Fruit fly (Drosophila melanogaster) whole organism, prepupa: ENCODE results near the gene bi.

Source experiments
- CG10631 ChIP-seq: fragments of 200-800 bp; sonication (Bioruptor generic); optimal IDR thresholded peaks from 2 replicates; lab custom pipeline; 2016; ENCODE audit warnings: missing biosample characterization, missing genetic modification characterization
- CG10669 ChIP-seq: fragments of 200-800 bp; sonication (Bioruptor generic); optimal IDR thresholded peaks from 3 replicates; lab custom pipeline; 2018; ENCODE audit warnings: missing biosample characterization, mild to moderate bottlenecking, missing genetic modification characterization, moderate library complexity
- CG11294 ChIP-seq: fragments of 200-800 bp; sonication (Bioruptor generic); IDR thresholded peaks from 2 replicates; pipeline ENCODE4 v1.3.6; 2022; ENCODE audit warnings: missing biosample characterization, missing genetic modification characterization
- CG15336 ChIP-seq: fragments of 200-800 bp; sonication (Bioruptor generic); IDR thresholded peaks from 2 replicates; pipeline ENCODE4 v1.3.6; 2022; ENCODE audit warnings: missing biosample characterization, missing genetic modification characterization
- CG1621 ChIP-seq: fragments of 200-800 bp; sonication (Bioruptor generic); optimal IDR thresholded peaks from 3 replicates; lab custom pipeline; 2018; ENCODE audit warnings: missing biosample characterization, mild to moderate bottlenecking, missing genetic modification characterization
- CG16779 ChIP-seq: fragments of 200-800 bp; sonication (Bioruptor generic); optimal IDR thresholded peaks from 3 replicates; lab custom pipeline; 2017; ENCODE audit warnings: missing biosample characterization, mild to moderate bottlenecking, missing genetic modification characterization
- CG31627 ChIP-seq: fragments of 200-800 bp; sonication (Bioruptor generic); optimal IDR thresholded peaks from 3 replicates; lab custom pipeline; 2016; ENCODE audit warnings: missing biosample characterization, missing genetic modification characterization
- CG3919 ChIP-seq: fragments of 200-800 bp; sonication (Bioruptor generic); optimal IDR thresholded peaks from 3 replicates; lab custom pipeline; 2016; ENCODE audit warnings: missing biosample characterization, missing genetic modification characterization
- CG6163 ChIP-seq: fragments of 200-800 bp; sonication (Bioruptor generic); IDR thresholded peaks from 3 replicates; pipeline ENCODE4 v1.3.6; 2022; ENCODE audit warnings: missing biosample characterization, missing genetic modification characterization
- CG6276 ChIP-seq: fragments of 200-800 bp; sonication (Bioruptor generic); optimal IDR thresholded peaks from 2 replicates; lab custom pipeline; 2017; ENCODE audit warnings: missing biosample characterization, mild to moderate bottlenecking, missing genetic modification characterization
- CG7368 ChIP-seq: fragments of 200-800 bp; sonication (Bioruptor generic); optimal IDR thresholded peaks from 3 replicates; lab custom pipeline; 2016; ENCODE audit warnings: missing biosample characterization, missing genetic modification characterization
- CG8119 ChIP-seq: fragments of 200-800 bp; sonication (Bioruptor generic); IDR thresholded peaks from 3 replicates; pipeline ENCODE4 v1.3.6; 2022; ENCODE audit warnings: missing biosample characterization, missing genetic modification characterization
- CG8319 ChIP-seq: fragments of 200-800 bp; sonication (Bioruptor generic); optimal IDR thresholded peaks from 3 replicates; lab custom pipeline; 2016; ENCODE audit warnings: missing biosample characterization, missing genetic modification characterization
- CG8632 ChIP-seq: fragments of 200-800 bp; sonication (Bioruptor generic); optimal IDR thresholded peaks from 3 replicates; lab custom pipeline; 2016; ENCODE audit warnings: missing biosample characterization, missing genetic modification characterization
- CG9139 ChIP-seq: fragments of 200-800 bp; sonication (Bioruptor generic); optimal IDR thresholded peaks from 3 replicates; lab custom pipeline; 2017; ENCODE audit warnings: missing biosample characterization, mild to moderate bottlenecking, missing genetic modification characterization
- Eip75B ChIP-seq: fragments of 200-800 bp; sonication (Bioruptor generic); optimal IDR thresholded peaks from 3 replicates; lab custom pipeline; 2016; ENCODE audit warnings: missing biosample characterization, missing genetic modification characterization
- Eip78C ChIP-seq: fragments of 200-800 bp; sonication (Bioruptor generic); peaks from one replicate; lab custom pipeline; 2016; ENCODE audit warnings: missing biosample characterization, missing genetic modification characterization
- Eip93F ChIP-seq: fragments of 200-800 bp; sonication (Bioruptor generic); optimal IDR thresholded peaks from 2 replicates; lab custom pipeline; 2016; ENCODE audit warnings: missing biosample characterization, mild to moderate bottlenecking, missing genetic modification characterization
- Ets21C ChIP-seq: fragments of 200-800 bp; sonication (Bioruptor generic); optimal IDR thresholded peaks from 3 replicates; lab custom pipeline; 2016; ENCODE audit warnings: missing biosample characterization, missing genetic modification characterization
- Ets96B ChIP-seq: fragments of 200-800 bp; optimal IDR thresholded peaks from 2 replicates; lab custom pipeline; 2019; ENCODE audit warnings: missing biosample characterization, mild to moderate bottlenecking, missing genetic modification characterization, moderate library complexity
- Gug ChIP-seq: fragments of 200-800 bp; sonication (Bioruptor generic); IDR thresholded peaks from 2 replicates; pipeline ENCODE4 v1.3.6; 2022; ENCODE audit warnings: missing biosample characterization, missing genetic modification characterization
- Hr38 ChIP-seq: sonication (Bioruptor generic); optimal IDR thresholded peaks from 2 replicates; lab custom pipeline; 2016; ENCODE audit warnings: missing biosample characterization, missing genetic modification characterization
- Hr39 ChIP-seq: fragments of 200-800 bp; sonication (Bioruptor generic); optimal IDR thresholded peaks from 2 replicates; lab custom pipeline; 2016; ENCODE audit warnings: missing biosample characterization, missing genetic modification characterization
- Hr4 ChIP-seq: fragments of 200-800 bp; sonication (Bioruptor generic); optimal IDR thresholded peaks from 3 replicates; lab custom pipeline; 2016; ENCODE audit warnings: missing biosample characterization, missing genetic modification characterization
- Lpt ChIP-seq: fragments of 200-800 bp; sonication (Bioruptor generic); optimal IDR thresholded peaks from 3 replicates; lab custom pipeline; 2016; ENCODE audit warnings: missing biosample characterization, missing genetic modification characterization
- Met ChIP-seq: fragments of 200-800 bp; sonication (Bioruptor generic); optimal IDR thresholded peaks from 3 replicates; lab custom pipeline; 2016; ENCODE audit warnings: missing biosample characterization, missing genetic modification characterization
- Smox ChIP-seq: fragments of 200-800 bp; sonication (Bioruptor generic); optimal IDR thresholded peaks from 3 replicates; lab custom pipeline; 2016; ENCODE audit warnings: missing biosample characterization, missing genetic modification characterization
- Sox15 ChIP-seq: fragments of 200-800 bp; sonication (Bioruptor generic); optimal IDR thresholded peaks from 3 replicates; lab custom pipeline; 2016; ENCODE audit warnings: missing biosample characterization, missing genetic modification characterization
- achi ChIP-seq: fragments of 200-800 bp; sonication (Bioruptor generic); optimal IDR thresholded peaks from 3 replicates; lab custom pipeline; 2016; ENCODE audit warnings: missing biosample characterization, missing genetic modification characterization
- acj6 ChIP-seq: fragments of 200-800 bp; sonication (Bioruptor generic); optimal IDR thresholded peaks from 3 replicates; lab custom pipeline; 2016; ENCODE audit warnings: missing biosample characterization, missing genetic modification characterization
- cyc ChIP-seq: fragments of 200-800 bp; sonication (Bioruptor generic); optimal IDR thresholded peaks from 3 replicates; lab custom pipeline; 2016; ENCODE audit warnings: missing biosample characterization, missing genetic modification characterization
- dsx ChIP-seq: fragments of 200-800 bp; optimal IDR thresholded peaks from 3 replicates; lab custom pipeline; 2019; ENCODE audit warnings: missing biosample characterization, mild to moderate bottlenecking, missing genetic modification characterization, moderate library complexity; ENCODE audit not compliant: poor library complexity, severe bottlenecking
- eg ChIP-seq: fragments of 200-800 bp; sonication (Bioruptor generic); IDR thresholded peaks from 3 replicates; pipeline ENCODE4 v1.3.6; 2022; ENCODE audit warnings: missing biosample characterization, missing genetic modification characterization
- esn ChIP-seq: fragments of 200-800 bp; sonication (Bioruptor generic); optimal IDR thresholded peaks from 2 replicates; lab custom pipeline; 2016; ENCODE audit warnings: missing biosample characterization, mild to moderate bottlenecking, missing genetic modification characterization, moderate library complexity
- fd85E ChIP-seq: fragments of 200-800 bp; sonication (Bioruptor generic); optimal IDR thresholded peaks from 3 replicates; lab custom pipeline; 2016; ENCODE audit warnings: missing biosample characterization, missing genetic modification characterization
- fkh ChIP-seq: fragments of 200-800 bp; sonication (Bioruptor generic); optimal IDR thresholded peaks from 3 replicates; lab custom pipeline; 2017; ENCODE audit warnings: missing biosample characterization, mild to moderate bottlenecking, missing genetic modification characterization, moderate library complexity
- lz ChIP-seq: fragments of 200-800 bp; sonication (Bioruptor generic); optimal IDR thresholded peaks from 3 replicates; lab custom pipeline; 2016; ENCODE audit warnings: missing biosample characterization, missing genetic modification characterization
- salr ChIP-seq, 2 experiments: fragments of 200-800 bp; sonication (Bioruptor generic); optimal IDR thresholded peaks; 3 replicates each; lab custom pipeline; 2016 to 2018; ENCODE audit warnings: missing biosample characterization in 2 of 2, missing genetic modification characterization in 2 of 2, mild to moderate bottlenecking in 1 of 2
- spab ChIP-seq: fragments of 200-800 bp; sonication (Bioruptor generic); optimal IDR thresholded peaks from 2 replicates; lab custom pipeline; 2017; ENCODE audit warnings: missing biosample characterization, mild to moderate bottlenecking, missing genetic modification characterization, missing genetic modification reagents
- ss ChIP-seq, 2 experiments: fragments of 200-800 bp; sonication (Bioruptor generic); optimal IDR thresholded peaks; 2 replicates in 1 of 2; 3 replicates in 1 of 2; lab custom pipeline; 2017 to 2018; ENCODE audit warnings: mild to moderate bottlenecking in 2 of 2, missing biosample characterization in 2 of 2, missing genetic modification characterization in 2 of 2, moderate library complexity in 1 of 2
- svp ChIP-seq: fragments of 200-800 bp; sonication (Bioruptor generic); peaks from one replicate; lab custom pipeline; 2016; ENCODE audit warnings: missing biosample characterization, missing genetic modification characterization

The bi gene

dm6 chrX:4461972-4462371, 49.3 kb downstream of the bi start (continued):
- TF ChIP-seq CG8119 (GFP tag; lab: Robert Waterston, UW), result peak; percentile 40; the same call in 1 of the 3 replicates
- TF ChIP-seq CG10669 (GFP tag; lab: Kevin White, UChicago), result no peak
- peak; percentile 3 for TF ChIP-seq CG16779
- no peak for TF ChIP-seq CG8319

- TF ChIP-seq salr (GFP tag; optimal IDR thresholded peaks at IDR 0.05; lab: Kevin White, UChicago) (no peak), svp (GFP tag; lab: Kevin White, UChicago) (no peak), cyc (no peak), Ets21C (GFP tag; lab: Kevin White, UChicago) (no peak), eg (GFP tag; lab: Robert Waterston, UW) (no peak), Eip75B (no peak), lz (GFP tag; lab: Kevin White, UChicago) (no peak), Ets96B (tag; lab: Kevin White, UChicago) (no peak), CG6276 (no peak), spab (GFP tag; lab: Kevin White, UChicago) (no peak), Sox15 (GFP tag; lab: Kevin White, UChicago) (no peak), Lpt (no peak), fkh (GFP tag; lab: Kevin White, UChicago) (no peak), Hr38 (GFP tag; lab: Kevin White, UChicago) (no peak), Hr4 (GFP tag; lab: Kevin White, UChicago) (no peak), CG8632 (GFP tag; lab: Kevin White, UChicago) (no peak)
These were observed 56.5 kb downstream of the bi start for dm6 chrX:4469160-4469559.

- no peak for TF ChIP-seq CG3919 (GFP tag; lab: Kevin White, UChicago)
- no peak for TF ChIP-seq fd85E
- no peak for TF ChIP-seq Ets96B (tag; lab: Kevin White, UChicago)
- no peak for TF ChIP-seq dsx (GFP tag; lab: Kevin White, UChicago)
- no peak for TF ChIP-seq esn (GFP tag; lab: Kevin White, UChicago)
- no peak for TF ChIP-seq CG7368 (GFP tag; lab: Kevin White, UChicago)
- no peak for TF ChIP-seq CG6276
- TF ChIP-seq CG10631, result no peak
- TF ChIP-seq Sox15 (GFP tag; lab: Kevin White, UChicago), result no peak
- TF ChIP-seq CG1621 (tag; lab: Kevin White, UChicago), result no peak
- TF ChIP-seq CG6163 (GFP tag; lab: Robert Waterston, UW), result no peak
- no peak for TF ChIP-seq CG11294 (GFP tag; lab: Robert Waterston, UW)
- no peak for TF ChIP-seq achi (GFP tag; lab: Kevin White, UChicago)
- TF ChIP-seq Gug (GFP tag; lab: Robert Waterston, UW), result no peak
- TF ChIP-seq lz (GFP tag; lab: Kevin White, UChicago), result no peak
These were observed 61.3 kb downstream of the bi start for dm6 chrX:4473940-4474339.

- TF ChIP-seq Met (GFP tag; lab: Kevin White, UChicago) (no peak), CG6163 (GFP tag; lab: Robert Waterston, UW) (no peak), Eip93F (GFP tag; lab: Kevin White, UChicago) (no peak), Hr39 (no peak), Ets96B (tag; lab: Kevin White, UChicago) (no peak)
These were observed 61.7 kb downstream of the bi start for dm6 chrX:4474373-4474772.

dm6 chrX:4476722-4477318, 64.2 kb downstream of the bi start:
- TF ChIP-seq Smox (GFP tag; lab: Kevin White, UChicago), result no peak
- peak; percentile 16 for TF ChIP-seq CG9139 (GFP tag; lab: Kevin White, UChicago)
- TF ChIP-seq eg (GFP tag; lab: Robert Waterston, UW), result peak; percentile 57; the same call in 1 of the 3 replicates
- TF ChIP-seq ss (GFP tag; optimal IDR thresholded peaks at IDR 0.05; lab: Kevin White, UChicago), result peak; percentile 30 to 56
- TF ChIP-seq CG15336 (GFP tag; lab: Robert Waterston, UW), result 0 out of 2 replicates have a peak, but pooled peaks have one; percentile 17
- no peak for TF ChIP-seq CG31627 (GFP tag; lab: Kevin White, UChicago)
- TF ChIP-seq CG8119 (GFP tag; lab: Robert Waterston, UW), result 0 out of 3 replicates have a peak, but pooled peaks have one; percentile 34
- TF ChIP-seq acj6 (GFP tag; lab: Kevin White, UChicago), result no peak
- TF ChIP-seq Eip78C (GFP tag; lab: Kevin White, UChicago), result peak; percentile 33
- 0 out of 3 replicates have a peak, but pooled peaks have one; percentile 27 for TF ChIP-seq CG6163 (GFP tag; lab: Robert Waterston, UW)
- TF ChIP-seq, all 60 proteins: peak for 7
